Fruit fly (Drosophila melanogaster): Measurements from ENCODE around the gene CG2924.

DNA sequence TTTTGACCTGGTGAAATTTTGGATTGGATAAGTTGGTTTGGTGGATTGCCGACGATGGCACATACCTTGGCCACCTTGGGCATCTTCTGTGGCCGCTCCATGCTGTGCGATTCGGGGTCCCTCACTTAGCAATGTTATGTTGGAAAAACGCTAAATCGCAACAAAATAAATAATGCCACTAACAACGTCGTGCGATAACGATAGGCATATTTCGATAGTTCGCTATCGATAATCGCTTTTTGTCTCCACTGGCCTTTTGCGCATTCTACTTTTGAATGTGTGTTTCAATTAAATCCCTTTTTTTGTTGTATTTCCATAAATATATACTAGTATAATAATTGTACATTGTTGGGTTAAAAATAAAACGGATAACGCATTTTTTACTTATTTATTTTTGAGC is 20.8 kb downstream of the CG2924 start, which contains the start of gene crn:
- TF ChIP-seq CG8159 (tag; optimal IDR thresholded peaks at IDR 0.05) (no peak), CG8301 (tag; optimal IDR thresholded peaks at IDR 0.05) (no peak), Snoo (tag; optimal IDR thresholded peaks at IDR 0.05) (no peak), CG13204 (GFP tag; optimal IDR thresholded peaks at IDR 0.05) (no peak), CG14655 (GFP tag; optimal IDR thresholded peaks at IDR 0.05) (no peak), EcR (GFP tag; optimal IDR thresholded peaks at IDR 0.05) (no peak), rn (GFP tag; IDR thresholded peaks at IDR 0.05) (no peak)
